Fruit fly (Drosophila melanogaster): Measurements from ENCODE around the gene CG43389.

dm6 chr3L:3257690-3258089 is 9.9 kb downstream of the CG43389 start, which contains the start of gene ckd:
- TF ChIP-seq CG8478 (optimal IDR thresholded peaks at IDR 0.05) (no peak), CTCF (optimal IDR thresholded peaks at IDR 0.05) (no peak)
